Worm (Caenorhabditis elegans) whole organism, L4 larva: ENCODE data around the gene Y51H4A.937.

ENCODE experiments used
- F26F4.8 ChIP-seq: fragments of 200-800 bp; sonication (Bioruptor generic); conservative IDR thresholded peaks from 2 replicates; pipeline ENCODE4 v1.3.6; 2022; ENCODE audit warnings: missing genetic modification characterization, missing compliant biosample characterization
- F44E2.7 ChIP-seq: fragments of 200-800 bp; sonication (Bioruptor generic); IDR thresholded peaks from 2 replicates; pipeline ENCODE4 v2.1.2; 2022; ENCODE audit warnings: missing genetic modification characterization, missing compliant biosample characterization
- F49E8.2 ChIP-seq: sonication (generic microtip); optimal IDR thresholded peaks from 2 replicates; lab custom pipeline; 2016; ENCODE audit warnings: missing compliant biosample characterization, mild to moderate bottlenecking, missing genetic modification characterization, borderline replicate concordance
- T26A8.4 ChIP-seq: fragments of 200-800 bp; sonication (Bioruptor generic); IDR thresholded peaks from 2 replicates; pipeline ENCODE4 v1.3.6; 2022; ENCODE audit warnings: missing genetic modification characterization, missing compliant biosample characterization
- Y75B8A.6 ChIP-seq: fragments of 200-800 bp; sonication (Bioruptor generic); IDR thresholded peaks from 2 replicates; pipeline ENCODE4 v1.3.6; 2022; ENCODE audit warnings: missing genetic modification reagents, missing genetic modification characterization, missing compliant biosample characterization
- ama-1 ChIP-seq: fragments of 150-350 bp; optimal IDR thresholded peaks from 2 replicates; lab custom pipeline; 2014; ENCODE audit warnings: inconsistent platforms, mixed read lengths
- ceh-44 ChIP-seq: fragments of 200-800 bp; sonication (Bioruptor generic); IDR thresholded peaks from 2 replicates; pipeline ENCODE4 v1.3.6; 2022; ENCODE audit warnings: missing genetic modification reagents, missing genetic modification characterization, missing compliant biosample characterization
- ceh-62 ChIP-seq: sonication (generic microtip); optimal IDR thresholded peaks from 2 replicates; lab custom pipeline; 2017; ENCODE audit warnings: missing biosample characterization, missing genetic modification characterization
- cey-2 ChIP-seq: sonication (generic microtip); optimal IDR thresholded peaks from 3 replicates; lab custom pipeline; 2017; ENCODE audit warnings: missing genetic modification characterization, mild to moderate bottlenecking, missing compliant biosample characterization, antibody characterized with exemption, borderline replicate concordance; ENCODE audit not compliant: insufficient read depth
- ctbp-1 ChIP-seq: fragments of 200-800 bp; sonication (Bioruptor generic); IDR thresholded peaks from 2 replicates; pipeline ENCODE4 v1.3.6; 2022; ENCODE audit warnings: missing genetic modification reagents, missing genetic modification characterization, missing compliant biosample characterization
- daf-8 ChIP-seq: fragments of 200-800 bp; sonication (Bioruptor generic); IDR thresholded peaks from 2 replicates; pipeline ENCODE4 v1.3.6; 2022; ENCODE audit warnings: missing genetic modification characterization, missing compliant biosample characterization
- dmd-6 ChIP-seq: fragments of 200-800 bp; sonication (Bioruptor generic); IDR thresholded peaks from 2 replicates; pipeline ENCODE4 v1.3.6; 2022; ENCODE audit warnings: missing genetic modification reagents, missing genetic modification characterization, missing compliant biosample characterization
- dmd-8 ChIP-seq: fragments of 200-800 bp; sonication (Bioruptor generic); IDR thresholded peaks from 2 replicates; pipeline ENCODE4 v1.3.6; 2022; ENCODE audit warnings: missing genetic modification characterization, missing compliant biosample characterization
- duxl-1 ChIP-seq: sonication (generic microtip); optimal IDR thresholded peaks from 2 replicates; lab custom pipeline; 2016; ENCODE audit warnings: mild to moderate bottlenecking, missing genetic modification characterization, moderate library complexity, missing compliant biosample characterization; ENCODE audit not compliant: poor library complexity
- dve-1 ChIP-seq: sonication (generic microtip); optimal IDR thresholded peaks from 2 replicates; lab custom pipeline; 2017; ENCODE audit warnings: antibody characterized with exemption, mild to moderate bottlenecking, missing genetic modification characterization, missing compliant biosample characterization; ENCODE audit not compliant: insufficient read depth
- egl-27 ChIP-seq: sonication (generic microtip); optimal IDR thresholded peaks from 3 replicates; lab custom pipeline; 2017; ENCODE audit warnings: missing biosample characterization, missing genetic modification reagents, missing genetic modification characterization
- lin-13 ChIP-seq: fragments of 150-350 bp; optimal IDR thresholded peaks from 2 replicates; lab custom pipeline; 2014; ENCODE audit warnings: missing biosample characterization, missing genetic modification reagents, missing genetic modification characterization
- lin-29 ChIP-seq: fragments of 200-800 bp; sonication (Bioruptor generic); IDR thresholded peaks from 2 replicates; pipeline ENCODE4 v1.3.6; 2022; ENCODE audit warnings: missing genetic modification reagents, missing genetic modification characterization, missing compliant biosample characterization
- lin-39 ChIP-seq: fragments of 150-350 bp; optimal IDR thresholded peaks from 2 replicates; lab custom pipeline; 2014; ENCODE audit warnings: missing biosample characterization, missing genetic modification reagents, missing genetic modification characterization
- lir-3 ChIP-seq: sonication (generic microtip); optimal IDR thresholded peaks from 2 replicates; lab custom pipeline; 2016; ENCODE audit warnings: mild to moderate bottlenecking, missing genetic modification characterization, missing compliant biosample characterization
- lsy-2 ChIP-seq, 2 experiments: fragments of 150-350 bp in 1 of 2; sonication (generic microtip) in 1 of 2; optimal IDR thresholded peaks; 2 replicates each; lab custom pipeline; 2014 to 2017; ENCODE audit warnings: missing biosample characterization in 2 of 2, missing genetic modification characterization in 2 of 2
- madf-5 ChIP-seq, 2 experiments: fragments of 200-800 bp; sonication (Bioruptor generic); IDR thresholded peaks; 2 replicates each; pipeline ENCODE4 v1.3.6; 2022; ENCODE audit warnings: missing compliant biosample characterization in 2 of 2, missing genetic modification characterization in 2 of 2
- mdl-1 ChIP-seq, 2 experiments: fragments of 150-350 bp in 1 of 2; sonication (generic microtip) in 1 of 2; optimal IDR thresholded peaks; 2 replicates each; lab custom pipeline; 2014 to 2017; ENCODE audit warnings: missing biosample characterization in 2 of 2, missing genetic modification characterization in 2 of 2
- mep-1 ChIP-seq: fragments of 150-350 bp; sonication (generic microtip); optimal IDR thresholded peaks from 3 replicates; lab custom pipeline; 2014; ENCODE audit warnings: missing biosample characterization, missing genetic modification characterization
- mes-2 ChIP-seq: sonication (generic microtip); optimal IDR thresholded peaks from 2 replicates; lab custom pipeline; 2016; ENCODE audit warnings: missing genotype, mild to moderate bottlenecking, missing genetic modification characterization, missing compliant biosample characterization; ENCODE audit not compliant: poor library complexity, severe bottlenecking
- mxl-2 ChIP-seq: fragments of 200-800 bp; sonication (Bioruptor generic); conservative IDR thresholded peaks from 2 replicates; pipeline ENCODE4 v1.3.6; 2022; ENCODE audit warnings: missing genetic modification reagents, missing genetic modification characterization, missing compliant biosample characterization
- nhr-28 ChIP-seq: fragments of 150-350 bp; optimal IDR thresholded peaks from 2 replicates; lab custom pipeline; 2014; ENCODE audit warnings: missing biosample characterization, missing genetic modification characterization
- nhr-41 ChIP-seq: fragments of 200-800 bp; sonication (Bioruptor generic); IDR thresholded peaks from 2 replicates; pipeline ENCODE4 v1.3.6; 2022; ENCODE audit warnings: missing genetic modification reagents, missing genetic modification characterization, missing compliant biosample characterization
- nhr-48 ChIP-seq: sonication (generic microtip); optimal IDR thresholded peaks from 2 replicates; lab custom pipeline; 2016; ENCODE audit warnings: mild to moderate bottlenecking, missing genetic modification characterization, missing compliant biosample characterization
- pha-4 ChIP-seq, 2 experiments: fragments of 150-350 bp in 1 of 2; fragments of 200-800 bp in 1 of 2; sonication (Bioruptor generic) in 1 of 2; IDR thresholded peaks in 1 of 2; optimal IDR thresholded peaks in 1 of 2; 2 replicates each; pipeline versions ENCODE4 v1.3.6 to Lab custom; 2014 to 2022; ENCODE audit warnings: missing genetic modification characterization in 2 of 2, missing genetic modification reagents in 2 of 2, missing biosample characterization in 1 of 2, missing compliant biosample characterization in 1 of 2
- rbr-2 ChIP-seq: sonication (generic microtip); optimal IDR thresholded peaks from 2 replicates; lab custom pipeline; 2016; ENCODE audit warnings: missing genotype, missing genetic modification characterization, missing compliant biosample characterization
- sdz-12 ChIP-seq: fragments of 200-800 bp; sonication (Bioruptor generic); optimal IDR thresholded peaks from 2 replicates; lab custom pipeline; 2018; ENCODE audit warnings: mild to moderate bottlenecking, missing genetic modification characterization, missing compliant biosample characterization
- snpc-1.2 ChIP-seq: fragments of 200-800 bp; sonication (Bioruptor generic); IDR thresholded peaks from 2 replicates; pipeline ENCODE4 v1.3.6; 2022; ENCODE audit warnings: missing genetic modification reagents, missing genetic modification characterization, missing compliant biosample characterization
- spr-3 ChIP-seq: fragments of 200-800 bp; sonication (Bioruptor generic); optimal IDR thresholded peaks from 2 replicates; lab custom pipeline; 2018; ENCODE audit warnings: mild to moderate bottlenecking, missing genetic modification characterization, missing compliant biosample characterization
- unc-130 ChIP-seq: sonication (generic microtip); optimal IDR thresholded peaks from 2 replicates; lab custom pipeline; 2016; ENCODE audit warnings: missing genetic modification reagents, missing genetic modification characterization, missing compliant biosample characterization
- unc-62 ChIP-seq, 3 experiments: fragments of 150-350 bp in 1 of 3; sonication (generic microtip); optimal IDR thresholded peaks in 2 of 3; peaks in 1 of 3; 1 replicate in 1 of 3; 2 replicates in 2 of 3; lab custom pipeline; 2014 to 2017; ENCODE audit warnings: missing biosample characterization in 3 of 3, missing genetic modification characterization in 3 of 3, missing genetic modification reagents in 3 of 3, missing genotype in 1 of 3
- vab-7 ChIP-seq: fragments of 200-800 bp; sonication (Bioruptor generic); IDR thresholded peaks from 2 replicates; pipeline ENCODE4 v1.3.6; 2022; ENCODE audit warnings: missing genetic modification reagents, missing genetic modification characterization, missing compliant biosample characterization
- zfp-2 ChIP-seq: sonication (generic microtip); optimal IDR thresholded peaks from 2 replicates; lab custom pipeline; 2016; ENCODE audit warnings: mild to moderate bottlenecking, missing genetic modification characterization, missing compliant biosample characterization
- zip-11 ChIP-seq: fragments of 200-800 bp; sonication (Bioruptor generic); IDR thresholded peaks from 2 replicates; pipeline ENCODE4 v1.3.6; 2022; ENCODE audit warnings: missing genetic modification characterization, missing compliant biosample characterization

Y51H4A.937 gene

ce11 chrIV:16501855-16502254 is 26.6 kb upstream of the Y51H4A.937 start (continued):
- no peak; the same call in 1 of the 2 replicates for TF ChIP-seq snpc-1.2 (GFP tag; lab: Robert Waterston, UW)
- peak; percentile 86 for TF ChIP-seq dmd-6
- no peak for TF ChIP-seq sdz-12 (GFP tag; lab: Kevin White, UChicago)
- no peak for TF ChIP-seq egl-27 (tag; lab: Kevin White, UChicago)
- TF ChIP-seq lsy-2 (tag; optimal IDR thresholded peaks at IDR 0.05; lab: Kevin White, UChicago): peak in 1 of 2 experiments; percentile 68

- TF ChIP-seq snpc-1.2 (GFP tag; lab: Robert Waterston, UW) (peak; percentile 82), ama-1 (lab: Kevin White, UChicago) (no peak)
- TF ChIP-seq, all 104 proteins: peak for 1
Observed at ce11 chrIV:16502387-16502786, 26.1 kb upstream of the Y51H4A.937 start.

DNA sequence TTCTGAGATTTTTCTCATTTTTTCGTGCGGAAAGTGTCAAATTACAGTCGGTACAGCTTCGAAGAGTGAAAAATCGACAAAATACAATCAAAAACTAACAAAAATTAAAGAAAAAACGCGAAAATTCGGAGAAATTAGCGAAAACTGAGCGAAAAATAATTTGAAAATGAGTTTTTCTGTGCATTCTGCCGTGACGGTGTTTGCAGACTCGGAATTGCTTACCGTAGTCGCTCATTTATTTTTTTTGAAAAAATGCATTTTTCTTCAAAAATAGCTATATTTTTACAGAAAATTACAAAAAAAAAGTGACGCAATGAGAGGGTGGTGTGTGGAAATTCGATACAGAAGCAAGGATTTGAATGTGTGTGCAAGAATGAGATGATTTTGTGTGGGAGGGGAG is 25.4 kb upstream of the Y51H4A.937 start:
- no peak for TF ChIP-seq madf-5 (GFP tag; IDR thresholded peaks at IDR 0.05; lab: Robert Waterston, UW)
- TF ChIP-seq zfp-2: no peak
- TF ChIP-seq mep-1: no peak
- TF ChIP-seq nhr-48: no peak
- TF ChIP-seq ama-1 (lab: Kevin White, UChicago): no peak
- peak; percentile 58 for TF ChIP-seq snpc-1.2 (GFP tag; lab: Robert Waterston, UW)
- no peak for TF ChIP-seq mes-2 (tag; lab: Kevin White, UChicago)
- TF ChIP-seq lsy-2 (tag; optimal IDR thresholded peaks at IDR 0.05; lab: Kevin White, UChicago): peak in 1 of 2 experiments; percentile 17
- TF ChIP-seq, all 104 proteins: peak for 2

DNA sequence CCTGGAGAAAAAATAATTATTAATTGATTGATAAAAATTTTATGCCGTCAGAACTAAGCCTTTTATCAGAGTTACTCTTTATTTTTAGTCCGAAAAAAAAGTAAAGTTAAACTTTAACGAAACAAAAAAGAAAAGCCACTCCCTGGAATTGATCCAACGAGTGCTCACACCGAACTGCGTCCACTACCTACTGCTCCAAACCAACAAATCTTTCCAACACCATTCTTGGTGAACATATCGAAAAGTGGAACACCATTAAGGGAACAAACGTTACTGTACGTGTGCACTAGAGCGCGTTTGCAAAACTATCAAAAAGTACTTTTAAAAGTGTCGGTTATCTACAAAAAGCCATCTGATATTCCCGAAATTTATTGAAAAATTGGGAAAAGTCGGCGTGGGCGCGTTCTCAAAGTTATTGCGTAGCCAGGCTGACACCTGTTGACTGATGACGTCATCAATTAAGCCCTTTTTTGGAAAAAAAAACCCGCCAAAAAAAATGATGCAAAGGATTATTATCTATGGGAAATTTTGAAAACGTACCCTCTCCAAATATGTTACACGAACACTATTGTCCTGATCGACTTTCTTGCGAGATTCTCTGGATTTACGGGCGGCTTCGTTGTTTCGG is 24.8 kb upstream of the Y51H4A.937 start:
- peak; percentile 65 for TF ChIP-seq ctbp-1 (GFP tag; lab: Robert Waterston, UW)
- TF ChIP-seq dmd-8: peak; percentile 94
- TF ChIP-seq lir-3 (tag; lab: Kevin White, UChicago): peak; percentile 31
- TF ChIP-seq mxl-2 (GFP tag; lab: Robert Waterston, UW): peak; percentile 66; the same call in 1 of the 2 replicates
- TF ChIP-seq spr-3: peak; percentile 49
- TF ChIP-seq ceh-44 (GFP tag; lab: Robert Waterston, UW): 0 out of 2 replicates have a peak, but pooled peaks have one; percentile 23
- no peak for TF ChIP-seq mdl-1 (tag; optimal IDR thresholded peaks at IDR 0.05; lab: Kevin White, UChicago)
- TF ChIP-seq T26A8.4 (GFP tag; lab: Robert Waterston, UW): peak; percentile 74
- TF ChIP-seq vab-7 (GFP tag; lab: Robert Waterston, UW): peak; percentile 73
- no peak for TF ChIP-seq unc-62 (GFP tag; optimal IDR thresholded peaks at IDR 0.05 in 1 of 2; lab: Kevin White, UChicago)
- no peak for TF ChIP-seq unc-62 (tag; optimal IDR thresholded peaks at IDR 0.05; lab: Kevin White, UChicago)
- TF ChIP-seq rbr-2: no peak
- no peak for TF ChIP-seq lin-29 (GFP tag; lab: Robert Waterston, UW)
- TF ChIP-seq lin-13 (GFP tag; lab: Kevin White, UChicago): peak; percentile 70
- TF ChIP-seq duxl-1: peak; percentile 66
- TF ChIP-seq F49E8.2: peak; percentile 88
- peak; percentile 83 for TF ChIP-seq pha-4 (GFP tag; IDR thresholded peaks at IDR 0.05; lab: Robert Waterston, UW)
- no peak for TF ChIP-seq pha-4 (tag; optimal IDR thresholded peaks at IDR 0.05; lab: Kevin White, UChicago)
- TF ChIP-seq lsy-2 (tag; optimal IDR thresholded peaks at IDR 0.05; lab: Kevin White, UChicago): no peak
- TF ChIP-seq madf-5 (GFP tag; IDR thresholded peaks at IDR 0.05; lab: Robert Waterston, UW): peak; percentile 44 to 75; a peak in 3 of 4 replicates
- no peak for TF ChIP-seq zfp-2
- TF ChIP-seq lin-39 (tag; lab: Kevin White, UChicago): no peak
- peak; percentile 69; the same call in 1 of the 2 replicates for TF ChIP-seq Y75B8A.6 (GFP tag; lab: Robert Waterston, UW)
- no peak for TF ChIP-seq cey-2 (tag; lab: Kevin White, UChicago)
- TF ChIP-seq nhr-28 (tag; lab: Kevin White, UChicago): no peak
- TF ChIP-seq nhr-41 (GFP tag; lab: Robert Waterston, UW): 0 out of 2 replicates have a peak, but pooled peaks have one; percentile 14
- TF ChIP-seq ama-1 (lab: Kevin White, UChicago): no peak
- peak; percentile 96 for TF ChIP-seq F26F4.8
- no peak for TF ChIP-seq dmd-6
- peak; percentile 70 for TF ChIP-seq mes-2 (tag; lab: Kevin White, UChicago)
- no peak for TF ChIP-seq daf-8
- peak; percentile 83; the same call in 1 of the 2 replicates for TF ChIP-seq F44E2.7 (GFP tag; lab: Robert Waterston, UW)
- TF ChIP-seq ceh-62 (tag; lab: Kevin White, UChicago): no peak
- TF ChIP-seq unc-130: peak; percentile 28
- TF ChIP-seq dve-1 (tag; lab: Kevin White, UChicago): no peak
- TF ChIP-seq sdz-12 (GFP tag; lab: Kevin White, UChicago): no peak
- no peak for TF ChIP-seq zip-11
